Worm (Caenorhabditis elegans) whole organism, mixed stage, embryonic: ENCODE measurements around the gene C01G10.4.

Experiments used
- M03D4.4 ChIP-seq: sonication (generic microtip); optimal IDR thresholded peaks from 2 replicates; lab custom pipeline; 2017; ENCODE audit warnings: mild to moderate bottlenecking, missing genetic modification characterization, missing compliant biosample characterization
- bed-3 ChIP-seq: fragments of 200-800 bp; sonication (Bioruptor generic); optimal IDR thresholded peaks from 3 replicates; lab custom pipeline; 2018; ENCODE audit warnings: mild to moderate bottlenecking, missing genetic modification characterization, moderate library complexity, missing compliant biosample characterization
- blmp-1 ChIP-seq: fragments of 150-350 bp; optimal IDR thresholded peaks from 2 replicates; lab custom pipeline; 2014; ENCODE audit warnings: missing biosample characterization, missing genetic modification characterization
- ceh-39 ChIP-seq: fragments of 150-350 bp; optimal IDR thresholded peaks from 2 replicates; lab custom pipeline; 2014; ENCODE audit warnings: missing biosample characterization, missing genetic modification characterization
- ceh-43 ChIP-seq: fragments of 200-800 bp; sonication (Bioruptor generic); optimal IDR thresholded peaks from 2 replicates; lab custom pipeline; 2018; ENCODE audit warnings: mild to moderate bottlenecking, missing genetic modification characterization, moderate library complexity, missing compliant biosample characterization
- ceh-83 ChIP-seq: fragments of 200-800 bp; sonication (Bioruptor generic); optimal IDR thresholded peaks from 2 replicates; lab custom pipeline; 2018; ENCODE audit warnings: mild to moderate bottlenecking, missing genetic modification characterization, missing compliant biosample characterization
- ces-1 ChIP-seq: fragments of 150-350 bp; optimal IDR thresholded peaks from 2 replicates; lab custom pipeline; 2014; ENCODE audit warnings: missing biosample characterization, missing genetic modification reagents, missing genetic modification characterization
- cnd-1 ChIP-seq: fragments of 200-800 bp; sonication (Bioruptor generic); optimal IDR thresholded peaks from 2 replicates; lab custom pipeline; 2018; ENCODE audit warnings: mild to moderate bottlenecking, missing genetic modification characterization, missing compliant biosample characterization
- drap-1 ChIP-seq: fragments of 200-800 bp; sonication (Bioruptor generic); optimal IDR thresholded peaks from 3 replicates; lab custom pipeline; 2018; ENCODE audit warnings: mild to moderate bottlenecking, missing genetic modification characterization, missing compliant biosample characterization
- elt-1 ChIP-seq: sonication (generic microtip); optimal IDR thresholded peaks from 2 replicates; lab custom pipeline; 2017; ENCODE audit warnings: missing genetic modification characterization, mild to moderate bottlenecking, missing compliant biosample characterization, antibody characterized with exemption, moderate library complexity, borderline replicate concordance; ENCODE audit not compliant: insufficient read depth
- elt-3 ChIP-seq: fragments of 150-350 bp; optimal IDR thresholded peaks from 2 replicates; lab custom pipeline; 2014; ENCODE audit warnings: missing biosample characterization, missing genetic modification characterization
- flh-1 ChIP-seq: fragments of 200-800 bp; sonication (Bioruptor generic); optimal IDR thresholded peaks from 2 replicates; lab custom pipeline; 2018; ENCODE audit warnings: mild to moderate bottlenecking, missing genetic modification characterization, moderate library complexity, missing compliant biosample characterization
- ham-2 ChIP-seq: fragments of 200-800 bp; sonication (Bioruptor generic); optimal IDR thresholded peaks from 2 replicates; lab custom pipeline; 2018; ENCODE audit warnings: mild to moderate bottlenecking, missing genetic modification characterization, missing compliant biosample characterization
- hlh-1 ChIP-seq: fragments of 150-350 bp; optimal IDR thresholded peaks from 2 replicates; lab custom pipeline; 2014; ENCODE audit warnings: missing biosample characterization, missing genetic modification reagents, missing genetic modification characterization
- lin-13 ChIP-seq: fragments of 150-350 bp; optimal IDR thresholded peaks from 2 replicates; lab custom pipeline; 2014; ENCODE audit warnings: missing biosample characterization, missing genetic modification characterization
- lin-32 ChIP-seq: fragments of 200-800 bp; sonication (Bioruptor generic); optimal IDR thresholded peaks from 2 replicates; lab custom pipeline; 2018; ENCODE audit warnings: mild to moderate bottlenecking, missing genetic modification characterization, missing compliant biosample characterization
- lsy-2 ChIP-seq: fragments of 150-350 bp; optimal IDR thresholded peaks from 2 replicates; lab custom pipeline; 2014; ENCODE audit warnings: missing biosample characterization, missing genetic modification characterization
- mab-5 ChIP-seq: fragments of 150-350 bp; optimal IDR thresholded peaks from 2 replicates; lab custom pipeline; 2014; ENCODE audit warnings: missing biosample characterization, missing genetic modification characterization
- mep-1 ChIP-seq: fragments of 150-350 bp; optimal IDR thresholded peaks from 2 replicates; lab custom pipeline; 2017; ENCODE audit warnings: missing biosample characterization, missing genetic modification reagents, missing genetic modification characterization, inconsistent platforms
- mls-2 ChIP-seq: sonication (generic microtip); optimal IDR thresholded peaks from 2 replicates; lab custom pipeline; 2016; ENCODE audit warnings: mild to moderate bottlenecking, missing genetic modification characterization, moderate library complexity, missing compliant biosample characterization
- nhr-12 ChIP-seq: fragments of 150-350 bp; optimal IDR thresholded peaks from 2 replicates; lab custom pipeline; 2014; ENCODE audit warnings: missing biosample characterization, missing genetic modification characterization
- nhr-2 ChIP-seq: fragments of 150-350 bp; optimal IDR thresholded peaks from 2 replicates; lab custom pipeline; 2014; ENCODE audit warnings: missing biosample characterization, missing genetic modification characterization
- nhr-237 ChIP-seq: fragments of 150-350 bp; optimal IDR thresholded peaks from 2 replicates; lab custom pipeline; 2014; ENCODE audit warnings: missing biosample characterization, missing genetic modification characterization
- nhr-28 ChIP-seq: fragments of 150-350 bp; optimal IDR thresholded peaks from 2 replicates; lab custom pipeline; 2014; ENCODE audit warnings: missing biosample characterization, missing genetic modification characterization
- nhr-76 ChIP-seq: sonication (generic microtip); optimal IDR thresholded peaks from 2 replicates; lab custom pipeline; 2017; ENCODE audit warnings: missing biosample characterization, missing genetic modification characterization
- pha-4 ChIP-seq: fragments of 150-350 bp; optimal IDR thresholded peaks from 2 replicates; lab custom pipeline; 2018; ENCODE audit warnings: missing biosample characterization, missing genetic modification reagents, missing genetic modification characterization
- sem-2 ChIP-seq: fragments of 200-800 bp; sonication (Bioruptor generic); optimal IDR thresholded peaks from 2 replicates; lab custom pipeline; 2018; ENCODE audit warnings: mild to moderate bottlenecking, missing genetic modification characterization, missing compliant biosample characterization
- snpc-4 ChIP-seq: fragments of 150-350 bp; optimal IDR thresholded peaks from 2 replicates; lab custom pipeline; 2014; ENCODE audit warnings: missing biosample characterization, missing genetic modification characterization
- sptf-1 ChIP-seq: sonication (generic microtip); optimal IDR thresholded peaks from 2 replicates; lab custom pipeline; 2017; ENCODE audit warnings: mild to moderate bottlenecking, missing genetic modification characterization, moderate library complexity, missing compliant biosample characterization
- tbx-8 ChIP-seq: fragments of 200-800 bp; sonication (Bioruptor generic); optimal IDR thresholded peaks from 2 replicates; lab custom pipeline; 2018; ENCODE audit warnings: mild to moderate bottlenecking, missing genetic modification characterization, moderate library complexity, missing compliant biosample characterization
- unc-120 ChIP-seq: sonication (generic microtip); optimal IDR thresholded peaks from 2 replicates; lab custom pipeline; 2017; ENCODE audit warnings: missing genetic modification characterization, missing compliant biosample characterization; ENCODE audit not compliant: poor library complexity, severe bottlenecking
- unc-39 ChIP-seq: fragments of 150-350 bp; optimal IDR thresholded peaks from 2 replicates; lab custom pipeline; 2014; ENCODE audit warnings: missing biosample characterization, missing genetic modification characterization
- unc-62 ChIP-seq: fragments of 150-350 bp; optimal IDR thresholded peaks from 2 replicates; lab custom pipeline; 2014; ENCODE audit warnings: missing biosample characterization, missing genetic modification reagents, missing genetic modification characterization
- zip-8 ChIP-seq: fragments of 150-350 bp; optimal IDR thresholded peaks from 2 replicates; lab custom pipeline; 2014; ENCODE audit warnings: missing biosample characterization, missing genetic modification characterization
- ztf-11 ChIP-seq: fragments of 150-350 bp; optimal IDR thresholded peaks from 2 replicates; lab custom pipeline; 2014; ENCODE audit warnings: missing biosample characterization, missing genetic modification characterization

C01G10.4 gene

ce11 chrV:15065068-15065744 is 24.3 kb upstream of the C01G10.4 start, which contains the start of gene C25D7.9 (continued):
- TF ChIP-seq lin-13 (no peak), blmp-1 (no peak), mab-5 (tag; lab: Kevin White, UChicago) (no peak), zip-8 (tag; lab: Kevin White, UChicago) (no peak), nhr-12 (no peak), nhr-2 (tag; lab: Kevin White, UChicago) (peak; percentile 77)

DNA sequence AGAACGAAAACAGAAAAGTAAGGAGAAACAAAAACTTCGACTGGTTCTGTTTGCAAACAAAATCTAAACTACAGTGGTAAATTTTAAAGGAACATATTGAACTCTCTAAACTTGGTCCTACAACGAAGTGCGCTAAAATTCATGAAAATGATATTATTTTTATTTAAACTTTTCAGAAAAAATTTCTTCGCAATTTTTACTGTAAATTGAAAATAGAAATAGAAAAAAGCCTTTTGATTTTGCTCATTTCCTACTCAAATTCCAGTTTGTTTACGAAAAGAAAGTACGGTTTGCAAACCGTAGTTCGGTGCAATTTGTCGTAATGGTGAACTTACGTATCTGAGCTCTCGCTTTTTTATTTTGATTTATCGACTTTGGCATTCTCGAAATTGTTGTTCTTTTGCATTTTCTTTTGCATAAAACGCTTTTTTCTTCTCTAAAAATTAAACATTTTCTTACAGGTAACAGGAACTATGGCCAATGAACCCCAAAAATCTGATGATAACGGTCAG is 23.6 kb upstream of the C01G10.4 start, which contains the start of gene otub-1:
otub-1 (plus strand) TSS at position 462 of the 512 bp plus-strand sequence.
- TF ChIP-seq M03D4.4, result no peak
- no peak for TF ChIP-seq ceh-43 (GFP tag; lab: Kevin White, UChicago)
- no peak for TF ChIP-seq lsy-2 (tag; lab: Kevin White, UChicago)
- TF ChIP-seq lin-13, result no peak
- TF ChIP-seq, all 35 proteins: peak for 0

ce11 chrV:15067165-15067564 is 22.4 kb upstream of the C01G10.4 start, which contains the start of gene C25D7.10:
Gene C25D7.10 (plus strand): TSS chrV:15067465.
- no peak for TF ChIP-seq nhr-12

ce11 chrV:15068378-15068777 is 21.2 kb upstream of the C01G10.4 start, which contains the start of gene dnj-3:
Gene dnj-3 (plus strand): TSS chrV:15068678.
- TF ChIP-seq unc-120 (tag; lab: Kevin White, UChicago) (no peak), unc-39 (no peak), lin-13 (no peak), lsy-2 (tag; lab: Kevin White, UChicago) (no peak), M03D4.4 (no peak)

ce11 chrV:15069435-15069985 is 20.0 kb upstream of the C01G10.4 start:
- TF ChIP-seq lsy-2 (tag; lab: Kevin White, UChicago), result peak; percentile 82
- TF ChIP-seq drap-1 (GFP tag; lab: Kevin White, UChicago), result no peak
- peak; percentile 87 for TF ChIP-seq ces-1

DNA sequence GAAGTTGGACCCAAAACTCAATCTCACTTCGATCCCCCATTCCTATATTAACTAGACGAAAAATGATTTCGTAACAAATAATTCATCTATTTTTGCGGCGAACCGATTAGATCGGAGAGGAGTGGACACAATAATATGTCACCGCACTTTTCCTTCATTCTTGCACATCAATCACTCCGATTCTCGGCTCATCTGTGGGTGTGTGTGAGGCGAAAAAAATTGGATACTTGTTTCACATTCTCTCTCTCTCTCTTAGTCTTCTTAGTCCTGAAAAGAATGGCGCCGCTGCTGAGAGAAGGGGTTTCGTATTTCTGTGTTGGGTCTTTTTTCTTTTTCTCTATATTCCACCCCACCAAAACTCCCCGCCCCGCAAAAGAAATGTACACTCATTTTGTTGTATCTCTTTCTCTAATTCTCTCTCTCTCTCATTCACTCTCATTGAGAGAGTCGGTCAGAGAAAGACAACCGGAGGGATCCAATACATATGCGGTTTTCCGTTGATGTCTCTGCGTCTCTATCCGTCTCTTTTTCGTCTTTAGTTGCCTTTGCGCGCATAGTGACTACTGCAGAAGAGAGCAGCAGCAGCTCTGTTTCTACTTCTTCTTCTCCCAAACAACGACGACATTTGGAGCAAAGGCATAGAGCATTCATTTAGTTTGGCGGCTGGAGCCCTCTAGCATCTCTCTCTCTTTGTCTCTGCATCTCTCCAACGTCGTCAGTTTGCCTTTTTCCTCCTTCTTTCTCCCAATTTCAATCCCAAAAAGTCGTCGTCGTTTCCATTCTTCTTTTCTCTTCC is 18.3 kb upstream of the C01G10.4 start, which contains the start of gene unc-76:
unc-76 (plus strand) TSS at position 746 of the 796 bp plus-strand sequence.
- TF ChIP-seq ces-1, result peak; percentile 91
- TF ChIP-seq lin-13, result no peak
- TF ChIP-seq ceh-83 (GFP tag; lab: Kevin White, UChicago), result no peak
- no peak for TF ChIP-seq ztf-11
- no peak for TF ChIP-seq nhr-28 (tag; lab: Kevin White, UChicago)
- TF ChIP-seq unc-120 (tag; lab: Kevin White, UChicago), result peak; percentile 99
- no peak for TF ChIP-seq elt-1
- TF ChIP-seq mep-1 (tag; lab: Kevin White, UChicago), result peak; percentile 44
- TF ChIP-seq hlh-1 (tag; lab: Kevin White, UChicago), result peak; percentile 62
- TF ChIP-seq ceh-39 (tag; lab: Kevin White, UChicago), result peak; percentile 65
- TF ChIP-seq M03D4.4, result no peak
- no peak for TF ChIP-seq nhr-12
- TF ChIP-seq sem-2 (GFP tag; lab: Kevin White, UChicago), result no peak
- TF ChIP-seq zip-8 (tag; lab: Kevin White, UChicago), result no peak
- TF ChIP-seq unc-62 (GFP tag; lab: Kevin White, UChicago), result peak; percentile 94
- peak; percentile 35 for TF ChIP-seq sptf-1 (tag; lab: Kevin White, UChicago)
- no peak for TF ChIP-seq tbx-8 (GFP tag; lab: Kevin White, UChicago)
- TF ChIP-seq ham-2, result no peak
- TF ChIP-seq nhr-76, result no peak
- no peak for TF ChIP-seq lin-32 (GFP tag; lab: Kevin White, UChicago)
- peak; percentile 57 for TF ChIP-seq mls-2 (tag; lab: Kevin White, UChicago)
- TF ChIP-seq mab-5 (tag; lab: Kevin White, UChicago), result no peak
- TF ChIP-seq flh-1 (GFP tag; lab: Kevin White, UChicago), result no peak
- no peak for TF ChIP-seq ceh-43 (GFP tag; lab: Kevin White, UChicago)
- TF ChIP-seq lsy-2 (tag; lab: Kevin White, UChicago), result peak; percentile 52
- TF ChIP-seq drap-1 (GFP tag; lab: Kevin White, UChicago), result peak; percentile 80
- peak; percentile 60 for TF ChIP-seq nhr-237
- no peak for TF ChIP-seq unc-39
- peak; percentile 26 for TF ChIP-seq cnd-1
- no peak for TF ChIP-seq elt-3 (tag; lab: Kevin White, UChicago)
- peak; percentile 39 for TF ChIP-seq nhr-2 (tag; lab: Kevin White, UChicago)
- no peak for TF ChIP-seq blmp-1
- TF ChIP-seq pha-4 (tag; lab: Kevin White, UChicago), result peak; percentile 79
- no peak for TF ChIP-seq snpc-4 (tag; lab: Kevin White, UChicago)
- TF ChIP-seq bed-3 (GFP tag; lab: Kevin White, UChicago), result no peak
